Fruit fly (Drosophila melanogaster) whole organism, wandering third instar larva: Measurements from ENCODE around the gene CG32713.

Experiments
- CG32264 ChIP-seq: fragments of 200-800 bp; sonication (Bioruptor generic); optimal IDR thresholded peaks from 2 replicates; lab custom pipeline; 2016; ENCODE audit warnings: missing biosample characterization, missing genetic modification characterization
- CG9705 ChIP-seq: fragments of 200-800 bp; sonication (Bioruptor generic); optimal IDR thresholded peaks from 2 replicates; lab custom pipeline; 2018; ENCODE audit warnings: missing biosample characterization, mild to moderate bottlenecking, missing genetic modification characterization
- Dfd ChIP-seq: fragments of >200 bp; optimal IDR thresholded peaks from 2 replicates; lab custom pipeline; 2017; ENCODE audit warnings: missing biosample characterization, missing genetic modification characterization
- Dif ChIP-seq: fragments of 200-275, 200-300 bp; sonication (Bioruptor generic); optimal IDR thresholded peaks from 2 replicates; lab custom pipeline; 2018; ENCODE audit warnings: missing biosample characterization, missing genetic modification characterization; ENCODE audit not compliant: partially characterized antibody
- Hr78 ChIP-seq: fragments of >200 bp; optimal IDR thresholded peaks from 2 replicates; lab custom pipeline; 2017; ENCODE audit warnings: missing biosample characterization, missing genetic modification characterization
- Hr83 ChIP-seq: fragments of 200-300 bp; sonication (Bioruptor generic); optimal IDR thresholded peaks from 2 replicates; lab custom pipeline; 2016; ENCODE audit warnings: missing biosample characterization, mild to moderate bottlenecking, missing genetic modification characterization, moderate library complexity; ENCODE audit not compliant: poor library complexity, severe bottlenecking
- Mio ChIP-seq: sonication (Bioruptor generic); optimal IDR thresholded peaks from 2 replicates; lab custom pipeline; 2016; ENCODE audit warnings: missing biosample characterization, missing genetic modification characterization
- Myc ChIP-seq: fragments of >200 bp; optimal IDR thresholded peaks from 2 replicates; lab custom pipeline; 2017
- N ChIP-seq: fragments of >200 bp; optimal IDR thresholded peaks from 2 replicates; lab custom pipeline; 2018; ENCODE audit warnings: missing biosample characterization, missing external identifiers, missing genetic modification characterization
- OdsH ChIP-seq: fragments of 200-800 bp; sonication (Bioruptor generic); optimal IDR thresholded peaks from 2 replicates; lab custom pipeline; 2016; ENCODE audit warnings: missing biosample characterization, mild to moderate bottlenecking, missing genetic modification characterization
- Rel ChIP-seq, 2 experiments: fragments of 200-800 bp; sonication (Bioruptor generic) in 1 of 2; optimal IDR thresholded peaks; 2 replicates in 1 of 2; 3 replicates in 1 of 2; lab custom pipeline; 2016 to 2019; ENCODE audit warnings: mild to moderate bottlenecking in 2 of 2, missing biosample characterization in 2 of 2, missing genetic modification characterization in 2 of 2, moderate library complexity in 1 of 2
- Sp1 ChIP-seq: fragments of 200-800 bp; sonication (Bioruptor generic); optimal IDR thresholded peaks from 3 replicates; lab custom pipeline; 2019; ENCODE audit warnings: missing biosample characterization, mild to moderate bottlenecking, missing genetic modification characterization, moderate library complexity
- br ChIP-seq: fragments of 200-800 bp; sonication (Bioruptor generic); optimal IDR thresholded peaks from 2 replicates; lab custom pipeline; 2016; ENCODE audit warnings: missing biosample characterization, missing genetic modification characterization
- brk ChIP-seq: fragments of 200-800 bp; sonication (Bioruptor generic); optimal IDR thresholded peaks from 2 replicates; lab custom pipeline; 2016; ENCODE audit warnings: missing biosample characterization, mild to moderate bottlenecking, missing genetic modification characterization
- dl ChIP-seq, 2 experiments: fragments of 175-275, 200-275 bp in 1 of 2; fragments of 200-275 bp in 1 of 2; sonication (Bioruptor generic); optimal IDR thresholded peaks; lab custom pipeline; 2018; ENCODE audit warnings: mild to moderate bottlenecking in 2 of 2, missing biosample characterization in 2 of 2, missing genetic modification characterization in 2 of 2, moderate library complexity in 2 of 2; ENCODE audit not compliant: partially characterized antibody in 2 of 2, insufficient read depth in 1 of 2
- dsf ChIP-seq: sonication (Bioruptor generic); optimal IDR thresholded peaks from 2 replicates; lab custom pipeline; 2016; ENCODE audit warnings: missing biosample characterization, missing genetic modification characterization, borderline replicate concordance
- ey ChIP-seq: fragments of 200-800 bp; sonication (Bioruptor generic); optimal IDR thresholded peaks from 2 replicates; lab custom pipeline; 2016; ENCODE audit warnings: missing biosample characterization, missing genetic modification characterization
- jim ChIP-seq: fragments of 175-275, 200-325 bp; sonication (Bioruptor generic); optimal IDR thresholded peaks from 2 replicates; lab custom pipeline; 2016; ENCODE audit warnings: missing biosample characterization, mild to moderate bottlenecking, missing genetic modification characterization
- lola ChIP-seq: fragments of >200 bp; optimal IDR thresholded peaks from 2 replicates; lab custom pipeline; 2017; ENCODE audit warnings: missing biosample characterization, missing genetic modification characterization
- pan ChIP-seq: fragments of >200 bp; optimal IDR thresholded peaks from 2 replicates; lab custom pipeline; 2017
- psq ChIP-seq: fragments of 200-800 bp; sonication (Bioruptor generic); optimal IDR thresholded peaks from 3 replicates; lab custom pipeline; 2017; ENCODE audit warnings: missing biosample characterization, mild to moderate bottlenecking, missing genetic modification characterization, moderate library complexity
- sv ChIP-seq: fragments of 200-800 bp; sonication (Bioruptor generic); optimal IDR thresholded peaks from 3 replicates; lab custom pipeline; 2016; ENCODE audit warnings: missing biosample characterization, missing genetic modification characterization

CG32713 gene

dm6 chrX:8442912-8443311 lies 14.5 kb downstream of the CG32713 start:
- TF ChIP-seq Myc (lab: Kevin White, UChicago) (peak; percentile 50), lola (no peak)

dm6 chrX:8442161-8442560 lies 15.3 kb downstream of the CG32713 start, which contains the start of gene CG12123:
Gene CG12123, minus strand, starts transcription at chrX:8442348.
- TF ChIP-seq Mio (GFP tag; lab: Kevin White, UChicago) (no peak), Rel (GFP tag; optimal IDR thresholded peaks at IDR 0.05; lab: Kevin White, UChicago) (no peak), Rel (tag; optimal IDR thresholded peaks at IDR 0.05; lab: Kevin White, UChicago) (peak; percentile 7)
- TF ChIP-seq, all 38 proteins: peak for 1

- no peak for TF ChIP-seq lola
- peak; percentile 84 for TF ChIP-seq psq (GFP tag; lab: Kevin White, UChicago)
- TF ChIP-seq, all 38 proteins: peak for 1
These were observed 19.9 kb downstream of the CG32713 start, which contains the start of gene Miga for dm6 chrX:8437285-8438110. Gene Miga, minus strand, starts transcription at chrX:8437820.

DNA sequence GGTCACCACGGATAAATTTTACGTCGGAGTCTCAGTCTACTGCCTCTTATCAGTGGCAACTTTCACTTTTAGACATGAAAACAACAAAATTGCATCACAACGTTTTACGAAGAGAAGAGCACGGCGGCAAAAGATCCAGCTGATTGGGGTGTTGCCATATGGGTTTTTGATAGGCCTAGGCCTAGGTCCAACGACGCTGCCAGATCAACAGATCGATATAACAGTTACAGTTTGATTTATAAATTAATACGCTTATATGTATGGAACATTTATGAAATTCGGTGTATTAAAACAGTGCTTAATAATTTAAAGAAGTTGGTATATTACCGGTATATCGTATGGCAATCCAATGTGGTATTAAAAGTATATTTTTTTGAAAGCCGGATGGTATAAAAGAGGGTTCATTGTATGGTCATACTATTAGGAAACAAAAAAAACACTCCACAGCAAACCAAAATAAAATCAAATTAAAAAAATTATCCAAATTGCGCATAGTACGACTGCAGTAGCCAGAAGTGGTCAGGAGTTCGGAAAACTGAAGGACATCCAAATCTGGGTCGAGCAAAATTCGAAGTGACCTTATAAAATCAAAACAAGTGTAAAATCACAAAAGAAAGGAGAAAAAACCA lies 20.7 kb downstream of the CG32713 start, which contains the start of gene CG1440:
Gene CG1440 (plus strand): TSS at position 402 of the 629 bp plus-strand sequence.
- TF ChIP-seq CG9705 (GFP tag; lab: Kevin White, UChicago) (peak; percentile 20), sv (GFP tag; lab: Kevin White, UChicago) (peak; percentile 6), dl (GFP tag; optimal IDR thresholded peaks at IDR 0.05; lab: Kevin White, UChicago; ENCODE audit: insufficient read depth in 1 of 2, partially characterized antibody in 2 of 2) (no peak)
- TF ChIP-seq, all 38 proteins: peak for 2

DNA sequence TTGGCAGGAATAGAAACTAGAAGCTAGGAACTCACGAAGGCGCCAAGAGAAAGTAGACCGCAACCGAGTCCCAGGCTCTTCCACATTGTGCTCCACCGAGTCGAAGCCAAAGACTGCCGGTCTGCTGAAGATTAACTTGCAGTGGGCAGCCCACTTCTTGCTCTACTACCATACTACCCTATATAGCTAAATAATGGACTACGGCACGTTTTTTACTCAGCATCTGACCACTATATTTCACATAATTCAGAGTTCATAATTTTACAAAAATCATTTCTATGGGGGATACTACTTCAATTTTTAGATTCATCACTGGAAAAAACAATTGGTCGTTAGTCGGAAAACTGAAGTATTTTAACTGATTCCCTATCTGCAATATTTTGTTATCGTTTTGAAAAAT lies 23.7 kb downstream of the CG32713 start, which contains the start of gene CG32712:
Gene CG32712 (minus strand): TSS at position 101 of the 400 bp plus-strand sequence.
- TF ChIP-seq Hr78 (no peak), br (GFP tag; lab: Kevin White, UChicago) (no peak), jim (no peak), pan (lab: Kevin White, UChicago) (no peak), psq (GFP tag; lab: Kevin White, UChicago) (no peak), brk (GFP tag; lab: Kevin White, UChicago) (no peak), Sp1 (GFP tag; lab: Kevin White, UChicago) (no peak), dl (GFP tag; optimal IDR thresholded peaks at IDR 0.05; lab: Kevin White, UChicago; ENCODE audit: insufficient read depth in 1 of 2, partially characterized antibody in 2 of 2) (no peak), Hr83 (no peak), CG32264 (no peak)
- TF ChIP-seq, all 38 proteins: peak for 0

DNA sequence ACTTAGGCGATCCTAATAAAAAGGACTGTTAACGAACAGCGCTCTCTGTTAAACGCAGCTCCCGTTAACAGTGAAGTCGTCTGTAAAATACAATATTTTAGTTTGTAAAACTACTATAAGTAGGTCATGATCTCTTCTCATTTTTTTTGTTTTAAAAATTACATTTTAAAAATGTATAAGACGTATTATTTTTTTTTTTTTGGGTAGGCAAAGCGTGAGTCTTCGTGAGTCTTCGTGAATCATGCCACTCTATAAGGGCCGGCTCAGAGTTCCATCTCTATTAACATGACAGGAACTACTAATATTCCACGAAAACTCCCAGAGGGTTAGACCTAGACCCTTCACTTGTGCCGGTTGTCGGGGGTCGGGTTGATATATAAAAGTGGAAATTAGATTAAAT lies 34.8 kb downstream of the CG32713 start:
- no peak for TF ChIP-seq pan (lab: Kevin White, UChicago)
- TF ChIP-seq Rel (GFP tag; optimal IDR thresholded peaks at IDR 0.05; lab: Kevin White, UChicago): no peak
- TF ChIP-seq Rel (tag; optimal IDR thresholded peaks at IDR 0.05; lab: Kevin White, UChicago): no peak
- TF ChIP-seq OdsH (GFP tag; lab: Kevin White, UChicago): no peak
- no peak for TF ChIP-seq Sp1 (GFP tag; lab: Kevin White, UChicago)
- no peak for TF ChIP-seq Mio (GFP tag; lab: Kevin White, UChicago)
- no peak for TF ChIP-seq N (GFP tag; lab: Kevin White, UChicago)
- TF ChIP-seq jim: no peak
- no peak for TF ChIP-seq psq (GFP tag; lab: Kevin White, UChicago)
- no peak for TF ChIP-seq sv (GFP tag; lab: Kevin White, UChicago)
- no peak for TF ChIP-seq Myc (lab: Kevin White, UChicago)
- no peak for TF ChIP-seq ey (GFP tag; lab: Kevin White, UChicago)
- no peak for TF ChIP-seq dsf (GFP tag; lab: Kevin White, UChicago)

DNA sequence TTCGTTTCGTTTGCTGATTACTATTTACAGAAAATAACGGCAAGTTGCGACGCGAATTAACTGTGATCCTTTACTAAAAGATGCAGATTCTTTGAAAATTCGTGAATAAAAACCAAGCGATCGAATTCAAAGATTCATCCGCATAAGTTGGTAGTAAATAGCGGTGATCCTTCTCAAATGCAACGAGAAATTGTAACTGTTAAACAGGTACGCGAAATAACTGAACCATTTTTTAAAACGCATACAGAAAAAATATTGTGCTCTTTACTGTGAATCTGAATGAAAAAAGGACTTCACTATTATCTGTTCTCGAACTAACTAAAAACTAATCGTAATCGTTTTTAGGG lies 36.0 kb downstream of the CG32713 start:
- TF ChIP-seq Dif (GFP tag; lab: Kevin White, UChicago) (no peak), Dfd (GFP tag; lab: Kevin White, UChicago) (peak; percentile 98)
- TF ChIP-seq, all 38 proteins: peak for 1
